Worm (Caenorhabditis elegans): Measurements from ENCODE around the gene F14F7.7.

- TF ChIP-seq med-1 (GFP tag; optimal IDR thresholded peaks at IDR 0.05; ENCODE audit: insufficient read depth) (no peak), flt-1 (GFP tag; IDR thresholded peaks at IDR 0.05) (no peak), ref-1 (GFP tag; conservative IDR thresholded peaks at IDR 0.05) (no peak), cog-1 (tag; optimal IDR thresholded peaks at IDR 0.05) (no peak), ztf-29 (GFP tag; IDR thresholded peaks at IDR 0.05) (no peak), tab-1 (GFP tag; IDR thresholded peaks at IDR 0.05) (no peak), ztf-23 (GFP tag; IDR thresholded peaks at IDR 0.05) (no peak), T22C8.4 (GFP tag; IDR thresholded peaks at IDR 0.05) (no peak), klf-2 (GFP tag; conservative IDR thresholded peaks at IDR 0.05) (no peak)
Measured at ce11 chrIII:13019547-13020098, 11.1 kb upstream of the F14F7.7 start.
